Worm (Caenorhabditis elegans) whole organism, early embryonic: ENCODE results near the gene K07C11.10.

ENCODE experiments used
- B0310.2 ChIP-seq: sonication (generic microtip); optimal IDR thresholded peaks from 2 replicates; lab custom pipeline; 2016; ENCODE audit warnings: mild to moderate bottlenecking, missing genetic modification characterization, missing compliant biosample characterization
- aly-1 ChIP-seq: sonication (generic microtip); optimal IDR thresholded peaks from 2 replicates; lab custom pipeline; 2016; ENCODE audit warnings: missing genetic modification characterization, missing compliant biosample characterization
- ama-1 ChIP-seq: fragments of 150-350 bp; optimal IDR thresholded peaks from 2 replicates; lab custom pipeline; 2014
- ceh-36 ChIP-seq: sonication (generic microtip); optimal IDR thresholded peaks from 2 replicates; lab custom pipeline; 2016; ENCODE audit warnings: missing genetic modification characterization, inconsistent platforms, missing compliant biosample characterization
- ets-7 ChIP-seq: sonication (generic microtip); optimal IDR thresholded peaks from 2 replicates; lab custom pipeline; 2016; ENCODE audit warnings: missing genotype, missing genetic modification characterization, missing compliant biosample characterization
- flt-1 ChIP-seq: fragments of 200-800 bp; sonication (Bioruptor generic); IDR thresholded peaks from 2 replicates; pipeline ENCODE4 v1.3.6; 2022; ENCODE audit warnings: missing genetic modification characterization, missing compliant biosample characterization
- hmbx-1 ChIP-seq: sonication (generic microtip); optimal IDR thresholded peaks from 2 replicates; lab custom pipeline; 2016; ENCODE audit warnings: mild to moderate bottlenecking, missing genetic modification characterization, missing compliant biosample characterization
- sea-1 ChIP-seq: fragments of 200-800 bp; sonication (Bioruptor generic); conservative IDR thresholded peaks from 2 replicates; pipeline ENCODE4 v1.3.6; 2022; ENCODE audit warnings: missing genetic modification characterization, missing compliant biosample characterization
- tbx-11 ChIP-seq: fragments of 200-800 bp; sonication (Bioruptor generic); IDR thresholded peaks from 2 replicates; pipeline ENCODE4 v1.3.6; 2022; ENCODE audit warnings: missing genetic modification characterization, missing compliant biosample characterization
- tra-4 ChIP-seq: sonication (generic microtip); optimal IDR thresholded peaks from 2 replicates; lab custom pipeline; 2017; ENCODE audit warnings: missing genetic modification characterization, missing compliant biosample characterization

ce11 chrV:8271995-8272394 is 45.3 kb upstream of the K07C11.10 start, which contains the start of gene asp-5:
- TF ChIP-seq aly-1 (no peak), ama-1 (lab: Kevin White, UChicago) (no peak), tra-4 (no peak), ceh-36 (tag; lab: Kevin White, UChicago) (no peak), hmbx-1 (no peak), ets-7 (tag; lab: Kevin White, UChicago) (no peak), flt-1 (no peak), sea-1 (GFP tag; lab: Robert Waterston, UW) (no peak), tbx-11 (GFP tag; lab: Robert Waterston, UW) (no peak), B0310.2 (tag; lab: Kevin White, UChicago) (no peak)
